Worm (Caenorhabditis elegans) whole organism, midembryonic: ENCODE data around the gene K02C4.2.

ENCODE experiments used
- T22C8.4 ChIP-seq: fragments of 200-800 bp; sonication (Bioruptor generic); IDR thresholded peaks from 2 replicates; pipeline ENCODE4 v1.3.6; 2022; ENCODE audit warnings: missing genetic modification characterization, missing compliant biosample characterization
- cog-1 ChIP-seq: sonication (generic microtip); optimal IDR thresholded peaks from 2 replicates; lab custom pipeline; 2016; ENCODE audit warnings: missing genetic modification characterization, missing compliant biosample characterization
- flt-1 ChIP-seq: fragments of 200-800 bp; sonication (Bioruptor generic); IDR thresholded peaks from 2 replicates; pipeline ENCODE4 v1.3.6; 2022; ENCODE audit warnings: missing genetic modification characterization, missing compliant biosample characterization
- klf-2 ChIP-seq: fragments of 200-800 bp; sonication (Bioruptor generic); conservative IDR thresholded peaks from 2 replicates; pipeline ENCODE4 v1.3.6; 2022; ENCODE audit warnings: missing genetic modification reagents, missing genetic modification characterization, missing compliant biosample characterization
- med-1 ChIP-seq: sonication (generic microtip); optimal IDR thresholded peaks from 2 replicates; lab custom pipeline; 2017; ENCODE audit warnings: missing genetic modification characterization, mild to moderate bottlenecking, missing compliant biosample characterization, antibody characterized with exemption, missing genetic modification reagents; ENCODE audit not compliant: insufficient read depth
- ref-1 ChIP-seq: fragments of 200-800 bp; sonication (Bioruptor generic); conservative IDR thresholded peaks from 2 replicates; pipeline ENCODE4 v1.3.6; 2022; ENCODE audit warnings: missing genetic modification reagents, missing genetic modification characterization, missing compliant biosample characterization
- tab-1 ChIP-seq: fragments of 200-800 bp; sonication (Bioruptor generic); IDR thresholded peaks from 2 replicates; pipeline ENCODE4 v1.3.6; 2022; ENCODE audit warnings: missing genetic modification characterization, missing compliant biosample characterization
- ztf-23 ChIP-seq: fragments of 200-800 bp; sonication (Bioruptor generic); IDR thresholded peaks from 2 replicates; pipeline ENCODE4 v1.3.6; 2022; ENCODE audit warnings: missing genetic modification reagents, missing genetic modification characterization, missing compliant biosample characterization
- ztf-29 ChIP-seq: fragments of 200-800 bp; sonication (Bioruptor generic); IDR thresholded peaks from 2 replicates; pipeline ENCODE4 v1.3.6; 2022; ENCODE audit warnings: missing genetic modification reagents, missing genetic modification characterization, missing compliant biosample characterization

The K02C4.2 gene

ce11 chrII:8106921-8107695, 31.5 kb downstream of the K02C4.2 start, which contains the start of the genes chst-1 and C41C4.9:
TSS of gene chst-1 (minus strand) at chrII:8106971.
TSS of gene C41C4.9 (plus strand) at chrII:8107645.
- TF ChIP-seq med-1 (GFP tag; lab: Kevin White, UChicago), result peak; percentile 87
- peak; percentile 94 for TF ChIP-seq ztf-23 (GFP tag; lab: Robert Waterston, UW)
- TF ChIP-seq flt-1 (GFP tag; lab: Robert Waterston, UW), result peak; percentile 97
- no peak; the same call in 1 of the 2 replicates for TF ChIP-seq klf-2 (GFP tag; lab: Robert Waterston, UW)
- TF ChIP-seq T22C8.4 (GFP tag; lab: Robert Waterston, UW), result peak; percentile 94
- TF ChIP-seq ref-1 (GFP tag; lab: Robert Waterston, UW), result peak; percentile 89
- peak; percentile 97 for TF ChIP-seq tab-1 (GFP tag; lab: Robert Waterston, UW)
- TF ChIP-seq cog-1 (tag; lab: Kevin White, UChicago), result peak; percentile 82
- peak; percentile 92 for TF ChIP-seq ztf-29 (GFP tag; lab: Robert Waterston, UW)

ce11 chrII:8112063-8112462, 36.5 kb downstream of the K02C4.2 start, which contains the start of gene lron-4:
TSS of gene lron-4 (minus strand) at chrII:8112163.
- no peak for TF ChIP-seq ref-1 (GFP tag; lab: Robert Waterston, UW)
- no peak for TF ChIP-seq flt-1 (GFP tag; lab: Robert Waterston, UW)
- no peak for TF ChIP-seq cog-1 (tag; lab: Kevin White, UChicago)
- no peak for TF ChIP-seq tab-1 (GFP tag; lab: Robert Waterston, UW)
- TF ChIP-seq ztf-23 (GFP tag; lab: Robert Waterston, UW), result no peak
- TF ChIP-seq klf-2 (GFP tag; lab: Robert Waterston, UW), result no peak
- no peak for TF ChIP-seq med-1 (GFP tag; lab: Kevin White, UChicago)
- no peak for TF ChIP-seq T22C8.4 (GFP tag; lab: Robert Waterston, UW)
- TF ChIP-seq ztf-29 (GFP tag; lab: Robert Waterston, UW), result no peak

ce11 chrII:8116159-8116558, 40.6 kb downstream of the K02C4.2 start, which contains the start of gene unc-105:
TSS of gene unc-105 (plus strand) at chrII:8116459.
- TF ChIP-seq cog-1 (tag; lab: Kevin White, UChicago), result no peak
- TF ChIP-seq ztf-23 (GFP tag; lab: Robert Waterston, UW), result no peak
- TF ChIP-seq tab-1 (GFP tag; lab: Robert Waterston, UW), result no peak
- no peak for TF ChIP-seq klf-2 (GFP tag; lab: Robert Waterston, UW)
- TF ChIP-seq flt-1 (GFP tag; lab: Robert Waterston, UW), result no peak
- no peak for TF ChIP-seq ref-1 (GFP tag; lab: Robert Waterston, UW)
- TF ChIP-seq ztf-29 (GFP tag; lab: Robert Waterston, UW), result no peak
- TF ChIP-seq med-1 (GFP tag; lab: Kevin White, UChicago), result no peak
- TF ChIP-seq T22C8.4 (GFP tag; lab: Robert Waterston, UW), result no peak

- TF ChIP-seq flt-1 (GFP tag; lab: Robert Waterston, UW) (no peak), ref-1 (GFP tag; lab: Robert Waterston, UW) (no peak), ztf-23 (GFP tag; lab: Robert Waterston, UW) (no peak)
Observed at ce11 chrII:8117426-8117825, 41.9 kb downstream of the K02C4.2 start.

- TF ChIP-seq ztf-29 (GFP tag; lab: Robert Waterston, UW) (no peak), ref-1 (GFP tag; lab: Robert Waterston, UW) (no peak), flt-1 (GFP tag; lab: Robert Waterston, UW) (no peak), cog-1 (tag; lab: Kevin White, UChicago) (no peak), med-1 (GFP tag; lab: Kevin White, UChicago) (no peak), klf-2 (GFP tag; lab: Robert Waterston, UW) (no peak), tab-1 (GFP tag; lab: Robert Waterston, UW) (no peak), T22C8.4 (GFP tag; lab: Robert Waterston, UW) (no peak), ztf-23 (GFP tag; lab: Robert Waterston, UW) (no peak)
Observed at ce11 chrII:8124867-8125266, 49.3 kb downstream of the K02C4.2 start, which contains the start of gene ire-1. TSS of gene ire-1 (minus strand) at chrII:8124910.

ce11 chrII:8125439-8125838, 49.9 kb downstream of the K02C4.2 start:
- TF ChIP-seq med-1 (GFP tag; lab: Kevin White, UChicago) (no peak), cog-1 (tag; lab: Kevin White, UChicago) (no peak), klf-2 (GFP tag; lab: Robert Waterston, UW) (no peak), ztf-23 (GFP tag; lab: Robert Waterston, UW) (no peak), flt-1 (GFP tag; lab: Robert Waterston, UW) (no peak), tab-1 (GFP tag; lab: Robert Waterston, UW) (no peak), ref-1 (GFP tag; lab: Robert Waterston, UW) (no peak), ztf-29 (GFP tag; lab: Robert Waterston, UW) (no peak), T22C8.4 (GFP tag; lab: Robert Waterston, UW) (no peak)

- TF ChIP-seq flt-1 (GFP tag; lab: Robert Waterston, UW), result no peak
- TF ChIP-seq ref-1 (GFP tag; lab: Robert Waterston, UW), result no peak
- peak; percentile 52 for TF ChIP-seq T22C8.4 (GFP tag; lab: Robert Waterston, UW)
- TF ChIP-seq med-1 (GFP tag; lab: Kevin White, UChicago), result no peak
- no peak for TF ChIP-seq cog-1 (tag; lab: Kevin White, UChicago)
- TF ChIP-seq klf-2 (GFP tag; lab: Robert Waterston, UW), result peak; percentile 19; the same call in 1 of the 2 replicates
- TF ChIP-seq ztf-23 (GFP tag; lab: Robert Waterston, UW), result no peak
- TF ChIP-seq ztf-29 (GFP tag; lab: Robert Waterston, UW), result no peak
- TF ChIP-seq tab-1 (GFP tag; lab: Robert Waterston, UW), result 0 out of 2 replicates have a peak, but pooled peaks have one; percentile 14
Observed at ce11 chrII:8126132-8126531, 50.6 kb downstream of the K02C4.2 start.
